Fruit fly (Drosophila melanogaster) whole organism, embryonic: ENCODE measurements around the gene Myo95E.
A peak's percentile ranks its signal among the peaks of the same experiment; 100 is the strongest.

Experiments
- ATbp ChIP-seq: fragments of 200-800 bp; sonication (Bioruptor generic); optimal IDR thresholded peaks from 2 replicates; lab custom pipeline; 2017; ENCODE audit warnings: missing biosample characterization, mild to moderate bottlenecking, missing genetic modification characterization, missing genetic modification reagents
- CG10267 ChIP-seq: fragments of 200-800 bp; sonication (Bioruptor generic); optimal IDR thresholded peaks from 2 replicates; lab custom pipeline; 2018; ENCODE audit warnings: missing biosample characterization, mild to moderate bottlenecking, missing genetic modification characterization, moderate library complexity
- CG10543 ChIP-seq: fragments of 200-800 bp; sonication (Bioruptor generic); optimal IDR thresholded peaks from 3 replicates; lab custom pipeline; 2017; ENCODE audit warnings: missing biosample characterization, mild to moderate bottlenecking, missing genetic modification characterization, moderate library complexity
- CG12769 ChIP-seq: fragments of 200-800 bp; sonication (Bioruptor generic); optimal IDR thresholded peaks from 2 replicates; lab custom pipeline; 2019; ENCODE audit warnings: missing biosample characterization, mild to moderate bottlenecking, missing genetic modification characterization, moderate library complexity
- CG13624 ChIP-seq: fragments of 200-800 bp; sonication (Bioruptor generic); optimal IDR thresholded peaks from 2 replicates; lab custom pipeline; 2016; ENCODE audit warnings: missing biosample characterization, missing genetic modification characterization
- CG14441 ChIP-seq: fragments of 200-800 bp; sonication (Bioruptor generic); IDR thresholded peaks from 2 replicates; pipeline ENCODE4 v1.3.6; 2022; ENCODE audit warnings: missing biosample characterization, missing genetic modification characterization
- CG15479 ChIP-seq: fragments of 200-800 bp; sonication (Bioruptor generic); optimal IDR thresholded peaks from 3 replicates; lab custom pipeline; 2019; ENCODE audit warnings: missing biosample characterization, mild to moderate bottlenecking, missing genetic modification characterization, moderate library complexity
- CG16779 ChIP-seq: fragments of 200-800 bp; sonication (Bioruptor generic); IDR thresholded peaks from 2 replicates; pipeline ENCODE4 v1.3.6; 2022; ENCODE audit warnings: missing biosample characterization, missing genetic modification characterization
- CG17328 ChIP-seq: fragments of 200-800 bp; sonication (Bioruptor generic); IDR thresholded peaks from 2 replicates; pipeline ENCODE4 v1.3.6; 2022; ENCODE audit warnings: missing biosample characterization, missing genetic modification characterization
- CG17361 ChIP-seq: fragments of 200-800 bp; sonication (Bioruptor generic); IDR thresholded peaks from 3 replicates; pipeline ENCODE4 v1.3.6; 2022; ENCODE audit warnings: missing biosample characterization, missing genetic modification characterization
- CG18619 ChIP-seq: fragments of 200-800 bp; sonication (Bioruptor generic); optimal IDR thresholded peaks from 3 replicates; lab custom pipeline; 2017; ENCODE audit warnings: missing biosample characterization, mild to moderate bottlenecking, missing genetic modification characterization
- CG2678 ChIP-seq: fragments of 200-800 bp; sonication (Bioruptor generic); optimal IDR thresholded peaks from 3 replicates; lab custom pipeline; 2019; ENCODE audit warnings: missing biosample characterization, mild to moderate bottlenecking, missing genetic modification characterization, moderate library complexity
- CG31224 ChIP-seq: fragments of 200-800 bp; sonication (Bioruptor generic); IDR thresholded peaks from 2 replicates; pipeline ENCODE4 v1.3.6; 2022; ENCODE audit warnings: missing biosample characterization, missing genetic modification characterization
- CG4360 ChIP-seq: fragments of 200-800 bp; sonication (Bioruptor generic); IDR thresholded peaks from 2 replicates; pipeline ENCODE4 v1.3.6; 2022; ENCODE audit warnings: missing biosample characterization, missing genetic modification characterization
- CG6689 ChIP-seq: fragments of 200-800 bp; sonication (Bioruptor generic); IDR thresholded peaks from 2 replicates; pipeline ENCODE4 v1.3.6; 2022; ENCODE audit warnings: missing biosample characterization, missing genetic modification characterization
- CG7839 ChIP-seq: fragments of 200-800 bp; sonication (Bioruptor generic); optimal IDR thresholded peaks from 3 replicates; lab custom pipeline; 2018; ENCODE audit warnings: missing biosample characterization, mild to moderate bottlenecking, missing genetic modification characterization, moderate library complexity
- CG7963 ChIP-seq: fragments of 200-800 bp; sonication (Bioruptor generic); IDR thresholded peaks from 3 replicates; pipeline ENCODE4 v1.3.6; 2022; ENCODE audit warnings: missing biosample characterization, missing genetic modification characterization; ENCODE audit not compliant: partially characterized antibody
- CG7987 ChIP-seq: fragments of 200-800 bp; sonication (Bioruptor generic); optimal IDR thresholded peaks from 2 replicates; lab custom pipeline; 2018; ENCODE audit warnings: missing biosample characterization, mild to moderate bottlenecking, missing genetic modification characterization, moderate library complexity
- Camta ChIP-seq: fragments of 200-800 bp; sonication (Bioruptor generic); optimal IDR thresholded peaks from 2 replicates; lab custom pipeline; 2016; ENCODE audit warnings: missing biosample characterization, missing genetic modification characterization
- Eip74EF ChIP-seq, 2 experiments: fragments of 200-800 bp in 1 of 2; fragments of >200 bp in 1 of 2; sonication (Bioruptor generic) in 1 of 2; optimal IDR thresholded peaks; 2 replicates each; lab custom pipeline; 2017 to 2019; ENCODE audit warnings: missing biosample characterization in 2 of 2, missing genetic modification characterization in 2 of 2, mild to moderate bottlenecking in 1 of 2, moderate library complexity in 1 of 2
- H2.0 ChIP-seq: fragments of 200-800 bp; sonication (Bioruptor generic); IDR thresholded peaks from 2 replicates; pipeline ENCODE4 v1.3.6; 2022; ENCODE audit warnings: missing biosample characterization, missing genetic modification characterization
- Hmr ChIP-seq: fragments of 200-800 bp; sonication (Bioruptor generic); optimal IDR thresholded peaks from 3 replicates; lab custom pipeline; 2017; ENCODE audit warnings: mild to moderate bottlenecking, missing biosample characterization, missing genetic modification reagents, missing genetic modification characterization
- Hr78 ChIP-seq, 2 experiments: fragments of 200-800 bp in 1 of 2; fragments of >200 bp in 1 of 2; sonication (Bioruptor generic) in 1 of 2; optimal IDR thresholded peaks; 2 replicates each; lab custom pipeline; 2017 to 2019; ENCODE audit warnings: missing biosample characterization in 2 of 2, missing genetic modification characterization in 2 of 2, mild to moderate bottlenecking in 1 of 2, moderate library complexity in 1 of 2
- Lhr ChIP-seq: fragments of 200-800 bp; sonication (Bioruptor generic); optimal IDR thresholded peaks from 3 replicates; lab custom pipeline; 2017; ENCODE audit warnings: mild to moderate bottlenecking, missing biosample characterization, missing genetic modification reagents, missing genetic modification characterization
- Meics ChIP-seq: fragments of 200-800 bp; sonication (Bioruptor generic); optimal IDR thresholded peaks from 2 replicates; lab custom pipeline; 2017; ENCODE audit warnings: missing biosample characterization, mild to moderate bottlenecking, missing genetic modification characterization
- NC2α ChIP-seq: fragments of 200-800 bp; sonication (Bioruptor generic); optimal IDR thresholded peaks from 2 replicates; lab custom pipeline; 2016; ENCODE audit warnings: missing biosample characterization, missing genetic modification characterization
- Nf-YB ChIP-seq: fragments of 200-800 bp; sonication (Bioruptor generic); optimal IDR thresholded peaks from 3 replicates; lab custom pipeline; 2019; ENCODE audit warnings: missing biosample characterization, mild to moderate bottlenecking, missing genetic modification characterization, moderate library complexity
- Rx ChIP-seq: fragments of 200-800 bp; sonication (Bioruptor generic); IDR thresholded peaks from 2 replicates; pipeline ENCODE4 v1.3.6; 2022; ENCODE audit warnings: missing biosample characterization, missing genetic modification characterization
- Scr ChIP-seq: fragments of 200-800 bp; sonication (Bioruptor generic); IDR thresholded peaks from 2 replicates; pipeline ENCODE4 v1.3.6; 2022; ENCODE audit warnings: missing biosample characterization, missing genetic modification characterization; ENCODE audit not compliant: partially characterized antibody
- Sox100B ChIP-seq: fragments of 200-800 bp; sonication (Bioruptor generic); optimal IDR thresholded peaks from 3 replicates; lab custom pipeline; 2018; ENCODE audit warnings: missing biosample characterization, mild to moderate bottlenecking, missing genetic modification characterization
- Spps ChIP-seq: fragments of 200-800 bp; sonication (Bioruptor generic); optimal IDR thresholded peaks from 2 replicates; lab custom pipeline; 2018; ENCODE audit warnings: missing biosample characterization, mild to moderate bottlenecking, missing genetic modification characterization
- Trl ChIP-seq, 3 experiments: fragments of >200 bp in 2 of 3; fragments of 200-800 bp in 1 of 3; sonication (Bioruptor generic) in 1 of 3; optimal IDR thresholded peaks; 2 replicates in 1 of 3; 3 replicates in 2 of 3; lab custom pipeline; 2016 to 2017; ENCODE audit warnings: missing biosample characterization in 1 of 3, missing genetic modification characterization in 1 of 3
- aop ChIP-seq: fragments of 200-800 bp; sonication (Bioruptor generic); IDR thresholded peaks from 2 replicates; pipeline ENCODE4 v1.3.6; 2022; ENCODE audit warnings: missing biosample characterization, missing genetic modification characterization
- az2 ChIP-seq: fragments of 200-800 bp; sonication (Bioruptor generic); optimal IDR thresholded peaks from 3 replicates; lab custom pipeline; 2016; ENCODE audit warnings: missing biosample characterization, missing genetic modification characterization
- bigmax ChIP-seq: fragments of 200-800 bp; sonication (Bioruptor generic); optimal IDR thresholded peaks from 2 replicates; lab custom pipeline; 2018; ENCODE audit warnings: missing biosample characterization, mild to moderate bottlenecking, missing genetic modification characterization
- dmrt11E ChIP-seq: fragments of 200-800 bp; sonication (Bioruptor generic); optimal IDR thresholded peaks from 3 replicates; lab custom pipeline; 2018; ENCODE audit warnings: missing biosample characterization, mild to moderate bottlenecking, missing genetic modification characterization, moderate library complexity
- dysf ChIP-seq: fragments of 200-800 bp; sonication (Bioruptor generic); IDR thresholded peaks from 3 replicates; pipeline ENCODE4 v1.3.6; 2022; ENCODE audit warnings: missing biosample characterization, missing genetic modification characterization
- exex ChIP-seq: fragments of 200-800 bp; sonication (Bioruptor generic); optimal IDR thresholded peaks from 4 replicates; lab custom pipeline; 2018; ENCODE audit warnings: missing biosample characterization, mild to moderate bottlenecking, missing genetic modification characterization, moderate library complexity
- fru ChIP-seq: fragments of >200 bp; optimal IDR thresholded peaks from 2 replicates; lab custom pipeline; 2017
- grau ChIP-seq: fragments of 200-800 bp; optimal IDR thresholded peaks from 3 replicates; lab custom pipeline; 2019; ENCODE audit warnings: missing biosample characterization, mild to moderate bottlenecking, missing genetic modification characterization, moderate library complexity
- gsb ChIP-seq: fragments of 200-800 bp; sonication (Bioruptor generic); IDR thresholded peaks from 2 replicates; pipeline ENCODE4 v1.3.6; 2022; ENCODE audit warnings: missing biosample characterization, missing genetic modification characterization
- gsb-n ChIP-seq: fragments of 200-800 bp; sonication (Bioruptor generic); optimal IDR thresholded peaks from 3 replicates; lab custom pipeline; 2018; ENCODE audit warnings: missing biosample characterization, mild to moderate bottlenecking, missing genetic modification characterization
- kay ChIP-seq: fragments of 200-800 bp; sonication (Bioruptor generic); optimal IDR thresholded peaks from 2 replicates; lab custom pipeline; 2016; ENCODE audit warnings: missing biosample characterization, missing genetic modification characterization
- nau ChIP-seq: fragments of 200-800 bp; sonication (Bioruptor generic); optimal IDR thresholded peaks from 3 replicates; lab custom pipeline; 2017; ENCODE audit warnings: missing biosample characterization, mild to moderate bottlenecking, missing genetic modification characterization, missing genetic modification reagents
- nom ChIP-seq: fragments of 200-800 bp; sonication (Bioruptor generic); optimal IDR thresholded peaks from 2 replicates; lab custom pipeline; 2017; ENCODE audit warnings: missing biosample characterization, missing genetic modification characterization, mild to moderate bottlenecking, moderate library complexity, missing genetic modification reagents
- oc ChIP-seq: fragments of 200-800 bp; sonication (Bioruptor generic); optimal IDR thresholded peaks from 2 replicates; lab custom pipeline; 2018; ENCODE audit warnings: missing biosample characterization, mild to moderate bottlenecking, missing genetic modification characterization, moderate library complexity
- org-1 ChIP-seq: fragments of 200-800 bp; sonication (Bioruptor generic); optimal IDR thresholded peaks from 2 replicates; lab custom pipeline; 2017; ENCODE audit warnings: missing biosample characterization, missing genetic modification characterization
- ranshi ChIP-seq: fragments of 200-800 bp; sonication (Bioruptor generic); IDR thresholded peaks from 2 replicates; pipeline ENCODE4 v1.3.6; 2022; ENCODE audit warnings: missing biosample characterization, missing genetic modification characterization
- rib ChIP-seq: fragments of 200-800 bp; sonication (Bioruptor generic); IDR thresholded peaks from 2 replicates; pipeline ENCODE4 v1.3.6; 2022; ENCODE audit warnings: missing biosample characterization, missing genetic modification characterization
- seq ChIP-seq: fragments of 200-800 bp; sonication (Bioruptor generic); IDR thresholded peaks from 2 replicates; pipeline ENCODE4 v1.3.6; 2022; ENCODE audit warnings: missing biosample characterization, missing genetic modification characterization

The Myo95E gene

dm6 chr3R:24188619-24189018 lies 27.3 kb upstream of the Myo95E start, which contains the start of gene CG5515 (continued):
- TF ChIP-seq CG10543 (GFP tag; lab: Kevin White, UChicago) (peak; percentile 54), grau (tag; lab: Kevin White, UChicago) (peak; percentile 77), Spps (tag; lab: Kevin White, UChicago) (peak; percentile 20), Hmr (GFP tag; lab: Kevin White, UChicago) (no peak), CG13624 (GFP tag; lab: Kevin White, UChicago) (peak; percentile 82), dysf (GFP tag; lab: Robert Waterston, UW) (peak; percentile 92), Lhr (GFP tag; lab: Kevin White, UChicago) (peak; percentile 30), ranshi (GFP tag; lab: Robert Waterston, UW) (peak; percentile 40; the same call in 1 of the 2 replicates), CG18619 (GFP tag; lab: Kevin White, UChicago) (peak; percentile 65), Eip74EF (GFP tag; optimal IDR thresholded peaks at IDR 0.05; lab: Kevin White, UChicago) (no peak), kay (GFP tag; lab: Kevin White, UChicago) (peak; percentile 3), Scr (GFP tag; lab: Robert Waterston, UW) (peak; percentile 61), rib (GFP tag; lab: Robert Waterston, UW) (no peak), fru (lab: Kevin White, UChicago) (no peak), ATbp (GFP tag; lab: Kevin White, UChicago) (no peak), CG31224 (peak; percentile 47; the same call in 1 of the 2 replicates), Trl (optimal IDR thresholded peaks at IDR 0.05; lab: Kevin White, UChicago) (no peak), Trl (GFP tag; optimal IDR thresholded peaks at IDR 0.05; lab: Kevin White, UChicago) (peak; percentile 72), nom (GFP tag; lab: Kevin White, UChicago) (no peak), org-1 (no peak), gsb (GFP tag; lab: Robert Waterston, UW) (peak; percentile 72), Rx (peak; percentile 70), CG2678 (tag; lab: Kevin White, UChicago) (no peak), nau (no peak), NC2α (GFP tag; lab: Kevin White, UChicago) (peak; percentile 49), H2.0 (GFP tag; lab: Robert Waterston, UW) (peak; percentile 80), CG7987 (GFP tag; lab: Kevin White, UChicago) (peak; percentile 9), dmrt11E (tag; lab: Kevin White, UChicago) (peak; percentile 82), Hr78 (GFP tag; optimal IDR thresholded peaks at IDR 0.05; lab: Kevin White, UChicago) (no peak), CG12769 (peak; percentile 75), oc (tag; lab: Kevin White, UChicago) (peak; percentile 43), az2 (GFP tag; lab: Kevin White, UChicago) (peak; percentile 63), CG15479 (GFP tag; lab: Kevin White, UChicago) (no peak), Camta (GFP tag; lab: Kevin White, UChicago) (no peak), CG4360 (GFP tag; lab: Robert Waterston, UW) (no peak), seq (GFP tag; lab: Robert Waterston, UW) (no peak), CG17328 (GFP tag; lab: Robert Waterston, UW) (peak; percentile 85), bigmax (GFP tag; lab: Kevin White, UChicago) (peak; percentile 67), aop (GFP tag; lab: Robert Waterston, UW) (peak; percentile 21; the same call in 1 of the 2 replicates), CG6689 (peak; percentile 79), gsb-n (tag; lab: Kevin White, UChicago) (no peak), CG7839 (tag; lab: Kevin White, UChicago) (peak; percentile 64), Nf-YB (GFP tag; lab: Kevin White, UChicago) (no peak), CG14441 (GFP tag; lab: Robert Waterston, UW) (peak; percentile 76), CG17361 (GFP tag; lab: Robert Waterston, UW) (peak; percentile 65), CG16779 (GFP tag; lab: Robert Waterston, UW) (no peak), CG10267 (peak; percentile 59), Meics (GFP tag; lab: Kevin White, UChicago) (peak; percentile 58), Sox100B (GFP tag; lab: Kevin White, UChicago) (no peak), exex (tag; lab: Kevin White, UChicago) (no peak), CG7963 (peak; percentile 72)
